Worm (Caenorhabditis elegans) whole organism, L1 larva: Measurements from ENCODE around the gene C04E7.3.

Experiments
- C34B4.2 ChIP-seq: sonication (generic microtip); optimal IDR thresholded peaks from 2 replicates; lab custom pipeline; 2017; ENCODE audit warnings: mild to moderate bottlenecking, missing genetic modification characterization, missing compliant biosample characterization
- Y116A8C.19 ChIP-seq: sonication (generic microtip); optimal IDR thresholded peaks from 2 replicates; lab custom pipeline; 2016; ENCODE audit warnings: missing compliant biosample characterization, missing genetic modification characterization, borderline replicate concordance
- aha-1 ChIP-seq: fragments of 150-350 bp; optimal IDR thresholded peaks from 2 replicates; lab custom pipeline; 2014; ENCODE audit warnings: missing biosample characterization, missing genetic modification characterization
- alr-1 ChIP-seq: fragments of 200-800 bp; sonication (Bioruptor generic); optimal IDR thresholded peaks from 2 replicates; lab custom pipeline; 2018; ENCODE audit warnings: borderline replicate concordance, mild to moderate bottlenecking, missing genetic modification characterization, missing compliant biosample characterization
- blmp-1 ChIP-seq: fragments of 150-350 bp; optimal IDR thresholded peaks from 2 replicates; lab custom pipeline; 2014; ENCODE audit warnings: missing biosample characterization, missing genetic modification characterization
- ceh-63 ChIP-seq: fragments of 200-800 bp; sonication (Bioruptor generic); optimal IDR thresholded peaks from 2 replicates; lab custom pipeline; 2018; ENCODE audit warnings: mild to moderate bottlenecking, missing genetic modification characterization, missing compliant biosample characterization
- ceh-8 ChIP-seq: fragments of 200-800 bp; sonication (Bioruptor generic); optimal IDR thresholded peaks from 2 replicates; lab custom pipeline; 2018; ENCODE audit warnings: mild to moderate bottlenecking, missing genetic modification characterization, moderate library complexity, missing compliant biosample characterization
- ceh-88 ChIP-seq: fragments of 200-800 bp; sonication (Bioruptor generic); IDR thresholded peaks from 2 replicates; pipeline ENCODE4 v1.3.6; 2022; ENCODE audit warnings: missing genetic modification characterization, missing compliant biosample characterization
- ces-1 ChIP-seq: fragments of 150-350 bp; optimal IDR thresholded peaks from 2 replicates; lab custom pipeline; 2014; ENCODE audit warnings: missing biosample characterization, missing genetic modification reagents, missing genetic modification characterization
- dpl-1 ChIP-seq, 3 experiments: fragments of 150-350 bp in 2 of 3; sonication (generic microtip) in 1 of 3; optimal IDR thresholded peaks; 2 replicates each; lab custom pipeline; 2014 to 2017; ENCODE audit warnings: missing biosample characterization in 3 of 3, missing genetic modification characterization in 3 of 3, missing genetic modification reagents in 3 of 3
- dsc-1 ChIP-seq: sonication (generic microtip); optimal IDR thresholded peaks from 2 replicates; lab custom pipeline; 2016; ENCODE audit warnings: mild to moderate bottlenecking, missing genetic modification characterization, missing compliant biosample characterization
- egl-13 ChIP-seq: sonication (generic microtip); optimal IDR thresholded peaks from 2 replicates; lab custom pipeline; 2016; ENCODE audit warnings: missing genotype, missing genetic modification reagents, missing genetic modification characterization, missing compliant biosample characterization
- elt-2 ChIP-seq: sonication (generic microtip); optimal IDR thresholded peaks from 2 replicates; lab custom pipeline; 2016; ENCODE audit warnings: missing genetic modification characterization, mild to moderate bottlenecking, inconsistent platforms, missing compliant biosample characterization, missing genetic modification reagents
- ets-5 ChIP-seq: fragments of 200-800 bp; sonication (Bioruptor generic); IDR thresholded peaks from 2 replicates; pipeline ENCODE4 v1.3.6; 2022; ENCODE audit warnings: missing genetic modification characterization, missing compliant biosample characterization
- fkh-10 ChIP-seq: sonication (generic microtip); optimal IDR thresholded peaks from 2 replicates; lab custom pipeline; 2017; ENCODE audit warnings: missing biosample characterization, missing genetic modification reagents, missing genetic modification characterization
- fkh-8 ChIP-seq: sonication (generic microtip); optimal IDR thresholded peaks from 2 replicates; lab custom pipeline; 2016; ENCODE audit warnings: mild to moderate bottlenecking, missing genetic modification characterization, missing compliant biosample characterization
- fos-1 ChIP-seq: fragments of 150-350 bp; optimal IDR thresholded peaks from 2 replicates; lab custom pipeline; 2014; ENCODE audit warnings: missing biosample characterization, missing genetic modification characterization
- grh-1 ChIP-seq: fragments of 200-800 bp; sonication (Bioruptor generic); IDR thresholded peaks from 2 replicates; pipeline ENCODE4 v1.3.6; 2022; ENCODE audit warnings: missing genetic modification reagents, missing genetic modification characterization, missing compliant biosample characterization
- irx-1 ChIP-seq: sonication (generic microtip); optimal IDR thresholded peaks from 2 replicates; lab custom pipeline; 2016; ENCODE audit warnings: missing genetic modification characterization, missing compliant biosample characterization
- isw-1 ChIP-seq: fragments of 200-800 bp; sonication (Bioruptor generic); IDR thresholded peaks from 2 replicates; pipeline ENCODE4 v1.3.6; 2022; ENCODE audit warnings: missing genetic modification characterization, missing compliant biosample characterization
- lin-13 ChIP-seq: fragments of 150-350 bp; optimal IDR thresholded peaks from 2 replicates; lab custom pipeline; 2014; ENCODE audit warnings: missing biosample characterization, missing genetic modification reagents, missing genetic modification characterization
- lin-15B ChIP-seq: fragments of 150-350 bp; sonication (generic microtip); optimal IDR thresholded peaks from 3 replicates; lab custom pipeline; 2014; ENCODE audit warnings: missing biosample characterization, missing genetic modification characterization
- lin-35 ChIP-seq, 2 experiments: fragments of 150-350 bp; optimal IDR thresholded peaks; 2 replicates each; lab custom pipeline; 2014; ENCODE audit warnings: missing biosample characterization in 2 of 2, missing genetic modification characterization in 2 of 2, missing genetic modification reagents in 2 of 2
- mab-9 ChIP-seq: fragments of 200-800 bp; sonication (Bioruptor generic); IDR thresholded peaks from 2 replicates; pipeline ENCODE4 v1.3.6; 2022; ENCODE audit warnings: missing genetic modification reagents, missing genetic modification characterization, missing compliant biosample characterization
- mdl-1 ChIP-seq, 2 experiments: fragments of 150-350 bp; optimal IDR thresholded peaks; 2 replicates each; lab custom pipeline; 2014 to 2017; ENCODE audit warnings: missing biosample characterization in 2 of 2, missing genetic modification characterization in 2 of 2, inconsistent platforms in 1 of 2
- mep-1 ChIP-seq: fragments of 150-350 bp; optimal IDR thresholded peaks from 2 replicates; lab custom pipeline; 2014; ENCODE audit warnings: missing biosample characterization, missing genetic modification characterization
- nhr-11 ChIP-seq: fragments of 150-350 bp; optimal IDR thresholded peaks from 2 replicates; lab custom pipeline; 2014; ENCODE audit warnings: missing biosample characterization, missing genetic modification characterization
- nhr-12 ChIP-seq: sonication (generic microtip); optimal IDR thresholded peaks from 2 replicates; lab custom pipeline; 2017; ENCODE audit warnings: missing biosample characterization, missing genetic modification characterization
- nhr-19 ChIP-seq: fragments of 200-800 bp; sonication (Bioruptor generic); conservative IDR thresholded peaks from 2 replicates; pipeline ENCODE4 v1.3.6; 2022; ENCODE audit warnings: missing genetic modification characterization, missing compliant biosample characterization
- nhr-20 ChIP-seq: sonication (generic microtip); optimal IDR thresholded peaks from 2 replicates; lab custom pipeline; 2016; ENCODE audit warnings: mild to moderate bottlenecking, missing genetic modification characterization, missing compliant biosample characterization
- nhr-237 ChIP-seq: fragments of 150-350 bp; optimal IDR thresholded peaks from 2 replicates; lab custom pipeline; 2014; ENCODE audit warnings: missing biosample characterization, missing genetic modification characterization
- nhr-76 ChIP-seq: sonication (generic microtip); optimal IDR thresholded peaks from 2 replicates; lab custom pipeline; 2017; ENCODE audit warnings: missing biosample characterization, missing genetic modification characterization
- nhr-77 ChIP-seq: fragments of 150-350 bp; optimal IDR thresholded peaks from 2 replicates; lab custom pipeline; 2014; ENCODE audit warnings: missing biosample characterization, missing genetic modification characterization
- nhr-90 ChIP-seq: sonication (generic microtip); optimal IDR thresholded peaks from 2 replicates; lab custom pipeline; 2016; ENCODE audit warnings: mild to moderate bottlenecking, missing genetic modification characterization, missing compliant biosample characterization; ENCODE audit not compliant: poor library complexity
- rnt-1 ChIP-seq: sonication (generic microtip); optimal IDR thresholded peaks from 2 replicates; lab custom pipeline; 2016; ENCODE audit warnings: mild to moderate bottlenecking, missing genetic modification characterization, moderate library complexity, missing compliant biosample characterization
- skn-1 ChIP-seq: fragments of 150-350 bp; optimal IDR thresholded peaks from 2 replicates; lab custom pipeline; 2014; ENCODE audit warnings: missing biosample characterization, missing genetic modification characterization
- snpc-4 ChIP-seq: fragments of 150-350 bp; optimal IDR thresholded peaks from 2 replicates; lab custom pipeline; 2014; ENCODE audit warnings: missing biosample characterization, missing genetic modification characterization
- snu-23 ChIP-seq: sonication (generic microtip); optimal IDR thresholded peaks from 2 replicates; lab custom pipeline; 2016; ENCODE audit warnings: missing genetic modification characterization, missing compliant biosample characterization
- tbx-2 ChIP-seq: sonication (generic microtip); optimal IDR thresholded peaks from 2 replicates; lab custom pipeline; 2016; ENCODE audit warnings: missing genetic modification characterization, missing compliant biosample characterization
- tlp-1 ChIP-seq: fragments of 150-350 bp; optimal IDR thresholded peaks from 2 replicates; lab custom pipeline; 2014; ENCODE audit warnings: missing biosample characterization, missing genetic modification characterization
- unc-30 ChIP-seq: sonication (generic microtip); optimal IDR thresholded peaks from 2 replicates; lab custom pipeline; 2017; ENCODE audit warnings: missing biosample characterization, missing genetic modification characterization
- unc-86 ChIP-seq: sonication (generic microtip); optimal IDR thresholded peaks from 2 replicates; lab custom pipeline; 2016; ENCODE audit warnings: missing genetic modification characterization, missing compliant biosample characterization
- unc-98 ChIP-seq: fragments of 200-800 bp; sonication (Bioruptor generic); IDR thresholded peaks from 2 replicates; pipeline ENCODE4 v1.3.6; 2022; ENCODE audit warnings: missing genetic modification characterization, missing compliant biosample characterization
- xbp-1 ChIP-seq: sonication (generic microtip); optimal IDR thresholded peaks from 2 replicates; lab custom pipeline; 2016; ENCODE audit warnings: missing genetic modification characterization, missing compliant biosample characterization
- zag-1 ChIP-seq: fragments of 150-350 bp; optimal IDR thresholded peaks from 2 replicates; lab custom pipeline; 2014; ENCODE audit warnings: missing biosample characterization, missing genetic modification characterization
- ztf-11 ChIP-seq, 2 experiments: sonication (generic microtip); optimal IDR thresholded peaks; 2 replicates each; lab custom pipeline; 2016 to 2017; ENCODE audit warnings: missing genetic modification characterization in 2 of 2, missing biosample characterization in 1 of 2, missing compliant biosample characterization in 1 of 2
- ztf-4 ChIP-seq: fragments of 150-350 bp; optimal IDR thresholded peaks from 2 replicates; lab custom pipeline; 2014; ENCODE audit warnings: missing biosample characterization, missing genetic modification characterization

C04E7.3 gene

ce11 chrX:334452-334851, 12.6 kb downstream of the C04E7.3 start (continued):
- TF ChIP-seq egl-13 (tag; lab: Kevin White, UChicago), result no peak
- TF ChIP-seq, all 84 proteins: peak for 0

- no peak for TF ChIP-seq snu-23 (GFP tag; lab: Kevin White, UChicago)
- no peak for TF ChIP-seq skn-1 (tag; lab: Kevin White, UChicago)
- TF ChIP-seq ztf-11 (tag; optimal IDR thresholded peaks at IDR 0.05; lab: Kevin White, UChicago), result no peak
- TF ChIP-seq fos-1 (tag; lab: Kevin White, UChicago), result no peak
- TF ChIP-seq xbp-1 (tag; lab: Kevin White, UChicago), result no peak
- TF ChIP-seq ceh-63 (GFP tag; lab: Kevin White, UChicago), result no peak
- no peak for TF ChIP-seq unc-98 (GFP tag; lab: Robert Waterston, UW)
- no peak for TF ChIP-seq nhr-237 (tag; lab: Kevin White, UChicago)
- TF ChIP-seq elt-2 (tag; lab: Kevin White, UChicago), result no peak
- no peak for TF ChIP-seq zag-1 (tag; lab: Kevin White, UChicago)
- no peak for TF ChIP-seq irx-1 (tag; lab: Kevin White, UChicago)
- TF ChIP-seq nhr-20 (tag; lab: Kevin White, UChicago), result no peak
- TF ChIP-seq nhr-77 (tag; lab: Kevin White, UChicago), result no peak
- TF ChIP-seq Y116A8C.19 (tag; lab: Kevin White, UChicago), result no peak
- no peak for TF ChIP-seq blmp-1
- TF ChIP-seq ceh-8, result no peak
- no peak for TF ChIP-seq ets-5 (GFP tag; lab: Robert Waterston, UW)
Measured at ce11 chrX:332643-333042, 14.4 kb downstream of the C04E7.3 start.

ce11 chrX:328736-329135, 18.3 kb downstream of the C04E7.3 start:
- TF ChIP-seq nhr-76, result no peak
- TF ChIP-seq nhr-90, result no peak
- TF ChIP-seq unc-30 (tag; lab: Kevin White, UChicago), result no peak
- TF ChIP-seq fkh-8 (tag; lab: Kevin White, UChicago), result no peak
- TF ChIP-seq tbx-2 (tag; lab: Kevin White, UChicago), result no peak
- no peak for TF ChIP-seq snpc-4 (tag; lab: Kevin White, UChicago)
- TF ChIP-seq alr-1, result no peak
- TF ChIP-seq nhr-12, result no peak
- no peak for TF ChIP-seq lin-35 (GFP tag; optimal IDR thresholded peaks at IDR 0.05; lab: Kevin White, UChicago)

ce11 chrX:325597-326161, 21.3 kb downstream of the C04E7.3 start, which contains the start of gene M02E1.1:
M02E1.1 (plus strand) TSS chrX:326111.
- TF ChIP-seq dsc-1 (tag; lab: Kevin White, UChicago), result peak; percentile 20
- TF ChIP-seq ceh-88 (GFP tag; lab: Robert Waterston, UW), result no peak
- no peak for TF ChIP-seq fos-1 (tag; lab: Kevin White, UChicago)
- no peak for TF ChIP-seq lin-13 (GFP tag; lab: Kevin White, UChicago)
- peak; percentile 19 for TF ChIP-seq aha-1
- TF ChIP-seq ztf-11 (tag; optimal IDR thresholded peaks at IDR 0.05; lab: Kevin White, UChicago), result no peak
- TF ChIP-seq rnt-1, result peak; percentile 25
- TF ChIP-seq unc-30 (tag; lab: Kevin White, UChicago), result no peak
- TF ChIP-seq mab-9 (GFP tag; lab: Robert Waterston, UW), result no peak
- no peak for TF ChIP-seq Y116A8C.19 (tag; lab: Kevin White, UChicago)
- TF ChIP-seq nhr-237 (tag; lab: Kevin White, UChicago), result no peak
- no peak for TF ChIP-seq nhr-11 (tag; lab: Kevin White, UChicago)
- TF ChIP-seq skn-1 (tag; lab: Kevin White, UChicago), result no peak
- TF ChIP-seq dpl-1 (GFP tag; optimal IDR thresholded peaks at IDR 0.05; lab: Kevin White, UChicago), result peak in 2 of 3 experiments; percentile 26 to 38
- no peak for TF ChIP-seq tlp-1 (tag; lab: Kevin White, UChicago)
- TF ChIP-seq unc-98 (GFP tag; lab: Robert Waterston, UW), result no peak
- no peak for TF ChIP-seq ztf-4
- TF ChIP-seq isw-1 (GFP tag; lab: Robert Waterston, UW), result no peak
- TF ChIP-seq mep-1 (tag; lab: Kevin White, UChicago), result peak; percentile 77
- TF ChIP-seq fkh-10 (GFP tag; lab: Kevin White, UChicago), result no peak
- no peak for TF ChIP-seq ces-1 (GFP tag; lab: Kevin White, UChicago)
- TF ChIP-seq nhr-19 (GFP tag; lab: Robert Waterston, UW), result no peak
- TF ChIP-seq C34B4.2 (tag; lab: Kevin White, UChicago), result no peak
- TF ChIP-seq ceh-63 (GFP tag; lab: Kevin White, UChicago), result no peak
- TF ChIP-seq grh-1 (GFP tag; lab: Robert Waterston, UW), result no peak
- no peak for TF ChIP-seq lin-15B (tag; lab: Kevin White, UChicago)
- TF ChIP-seq mdl-1 (tag; optimal IDR thresholded peaks at IDR 0.05; lab: Kevin White, UChicago), result peak in 1 of 2 experiments; percentile 42
- no peak for TF ChIP-seq unc-86
- no peak for TF ChIP-seq nhr-12
- no peak for TF ChIP-seq nhr-76
